Worm (Caenorhabditis elegans): ENCODE measurements around the gene srw-101.

- no peak for TF ChIP-seq ama-1 (optimal IDR thresholded peaks at IDR 0.05)
- no peak for TF ChIP-seq sox-4 (tag; optimal IDR thresholded peaks at IDR 0.05)
- no peak for TF ChIP-seq unc-55 (GFP tag; optimal IDR thresholded peaks at IDR 0.05)
- TF ChIP-seq ttx-3 (tag; optimal IDR thresholded peaks at IDR 0.05) = no peak
- TF ChIP-seq syd-9 (tag; optimal IDR thresholded peaks at IDR 0.05) = no peak
- no peak for TF ChIP-seq ceh-31 (tag; optimal IDR thresholded peaks at IDR 0.05)
These were observed 34.0 kb downstream of the srw-101 start for ce11 chrV:1756099-1756498.
